Fruit fly (Drosophila melanogaster) whole organism, wandering third instar larva: ENCODE data around the gene mRpS33.
A peak's percentile ranks its signal among the peaks of the same experiment; 100 is the strongest.

Experiments used
- Abd-B ChIP-seq: fragments of >200 bp; optimal IDR thresholded peaks from 2 replicates; lab custom pipeline; 2017; ENCODE audit warnings: missing biosample characterization, missing genetic modification characterization
- CG32264 ChIP-seq: fragments of 200-800 bp; sonication (Bioruptor generic); optimal IDR thresholded peaks from 2 replicates; lab custom pipeline; 2016; ENCODE audit warnings: missing biosample characterization, missing genetic modification characterization
- CG9705 ChIP-seq: fragments of 200-800 bp; sonication (Bioruptor generic); optimal IDR thresholded peaks from 2 replicates; lab custom pipeline; 2018; ENCODE audit warnings: missing biosample characterization, mild to moderate bottlenecking, missing genetic modification characterization
- CrebA ChIP-seq: fragments of 200-800 bp; sonication (Bioruptor generic); optimal IDR thresholded peaks from 2 replicates; lab custom pipeline; 2016; ENCODE audit warnings: missing biosample characterization, mild to moderate bottlenecking, missing genetic modification characterization, borderline replicate concordance
- Dfd ChIP-seq: fragments of >200 bp; optimal IDR thresholded peaks from 2 replicates; lab custom pipeline; 2017; ENCODE audit warnings: missing biosample characterization, missing genetic modification characterization
- GATAd ChIP-seq: sonication (Bioruptor generic); optimal IDR thresholded peaks from 2 replicates; lab custom pipeline; 2016; ENCODE audit warnings: missing biosample characterization, missing genetic modification characterization
- HLH106 ChIP-seq: fragments of 200-800 bp; optimal IDR thresholded peaks from 3 replicates; lab custom pipeline; 2019; ENCODE audit warnings: missing biosample characterization, mild to moderate bottlenecking, missing genetic modification characterization, moderate library complexity
- Hnf4 ChIP-seq: fragments of 200-800 bp; sonication (Bioruptor generic); optimal IDR thresholded peaks from 2 replicates; lab custom pipeline; 2016; ENCODE audit warnings: missing biosample characterization, mild to moderate bottlenecking, missing genetic modification characterization
- Hr78 ChIP-seq: fragments of >200 bp; optimal IDR thresholded peaks from 2 replicates; lab custom pipeline; 2017; ENCODE audit warnings: missing biosample characterization, missing genetic modification characterization
- Hr83 ChIP-seq: fragments of 200-300 bp; sonication (Bioruptor generic); optimal IDR thresholded peaks from 2 replicates; lab custom pipeline; 2016; ENCODE audit warnings: missing biosample characterization, mild to moderate bottlenecking, missing genetic modification characterization, moderate library complexity; ENCODE audit not compliant: poor library complexity, severe bottlenecking
- Jra ChIP-seq: sonication (Bioruptor generic); optimal IDR thresholded peaks from 2 replicates; lab custom pipeline; 2016; ENCODE audit warnings: missing biosample characterization, missing genetic modification characterization
- Mio ChIP-seq: sonication (Bioruptor generic); optimal IDR thresholded peaks from 2 replicates; lab custom pipeline; 2016; ENCODE audit warnings: missing biosample characterization, missing genetic modification characterization
- Myc ChIP-seq: fragments of >200 bp; optimal IDR thresholded peaks from 2 replicates; lab custom pipeline; 2017
- OdsH ChIP-seq: fragments of 200-800 bp; sonication (Bioruptor generic); optimal IDR thresholded peaks from 2 replicates; lab custom pipeline; 2016; ENCODE audit warnings: missing biosample characterization, mild to moderate bottlenecking, missing genetic modification characterization
- Rel ChIP-seq, 2 experiments: fragments of 200-800 bp; sonication (Bioruptor generic) in 1 of 2; optimal IDR thresholded peaks; 2 replicates in 1 of 2; 3 replicates in 1 of 2; lab custom pipeline; 2016 to 2019; ENCODE audit warnings: mild to moderate bottlenecking in 2 of 2, missing biosample characterization in 2 of 2, missing genetic modification characterization in 2 of 2, moderate library complexity in 1 of 2
- br ChIP-seq: fragments of 200-800 bp; sonication (Bioruptor generic); optimal IDR thresholded peaks from 2 replicates; lab custom pipeline; 2016; ENCODE audit warnings: missing biosample characterization, missing genetic modification characterization
- dl ChIP-seq, 2 experiments: fragments of 175-275, 200-275 bp in 1 of 2; fragments of 200-275 bp in 1 of 2; sonication (Bioruptor generic); optimal IDR thresholded peaks; lab custom pipeline; 2018; ENCODE audit warnings: mild to moderate bottlenecking in 2 of 2, missing biosample characterization in 2 of 2, missing genetic modification characterization in 2 of 2, moderate library complexity in 2 of 2; ENCODE audit not compliant: partially characterized antibody in 2 of 2, insufficient read depth in 1 of 2
- dmrt93B ChIP-seq: fragments of 200-800 bp; sonication (Bioruptor generic); optimal IDR thresholded peaks from 2 replicates; lab custom pipeline; 2018; ENCODE audit warnings: missing biosample characterization, mild to moderate bottlenecking, missing genetic modification characterization
- dsf ChIP-seq: sonication (Bioruptor generic); optimal IDR thresholded peaks from 2 replicates; lab custom pipeline; 2016; ENCODE audit warnings: missing biosample characterization, missing genetic modification characterization, borderline replicate concordance
- ey ChIP-seq: fragments of 200-800 bp; sonication (Bioruptor generic); optimal IDR thresholded peaks from 2 replicates; lab custom pipeline; 2016; ENCODE audit warnings: missing biosample characterization, missing genetic modification characterization
- foxo ChIP-seq, 2 experiments: fragments of 200-800 bp; sonication (Bioruptor generic); optimal IDR thresholded peaks; 2 replicates in 1 of 2; 3 replicates in 1 of 2; lab custom pipeline; 2016 to 2017; ENCODE audit warnings: missing biosample characterization in 2 of 2, missing genetic modification characterization in 2 of 2
- h ChIP-seq: fragments of 200-800 bp; sonication (Bioruptor generic); optimal IDR thresholded peaks from 3 replicates; lab custom pipeline; 2016; ENCODE audit warnings: missing biosample characterization, mild to moderate bottlenecking, missing genetic modification characterization
- lola ChIP-seq: fragments of >200 bp; optimal IDR thresholded peaks from 2 replicates; lab custom pipeline; 2017; ENCODE audit warnings: missing biosample characterization, missing genetic modification characterization
- rgr ChIP-seq: fragments of 200-800 bp; sonication (Bioruptor generic); optimal IDR thresholded peaks from 3 replicates; lab custom pipeline; 2016; ENCODE audit warnings: missing biosample characterization, mild to moderate bottlenecking, missing genetic modification characterization
- sage ChIP-seq: fragments of 200-800 bp; sonication (Bioruptor generic); optimal IDR thresholded peaks from 2 replicates; lab custom pipeline; 2016; ENCODE audit warnings: missing biosample characterization, mild to moderate bottlenecking, missing genetic modification characterization
- sv ChIP-seq: fragments of 200-800 bp; sonication (Bioruptor generic); optimal IDR thresholded peaks from 3 replicates; lab custom pipeline; 2016; ENCODE audit warnings: missing biosample characterization, missing genetic modification characterization
- tai ChIP-seq: sonication (Bioruptor generic); optimal IDR thresholded peaks from 2 replicates; lab custom pipeline; 2016; ENCODE audit warnings: missing biosample characterization, missing genetic modification characterization
- usp ChIP-seq: fragments of >200 bp; optimal IDR thresholded peaks from 2 replicates; lab custom pipeline; 2017; ENCODE audit warnings: missing biosample characterization, missing genetic modification characterization
- woc ChIP-seq: sonication (Bioruptor generic); optimal IDR thresholded peaks from 2 replicates; lab custom pipeline; 2016; ENCODE audit warnings: missing biosample characterization, mild to moderate bottlenecking, missing genetic modification characterization

mRpS33 gene

dm6 chr3R:16436374-16437037 lies at the start of gene mRpS33:
Gene mRpS33 (minus strand): TSS chr3R:16436597.
- TF ChIP-seq Hr83 (GFP tag; lab: Kevin White, UChicago), result no peak
- no peak for TF ChIP-seq usp
- TF ChIP-seq, all 38 proteins: peak for 0

dm6 chr3R:16485487-16486233 lies 49.3 kb upstream of the mRpS33 start:
- TF ChIP-seq woc (GFP tag; lab: Kevin White, UChicago) (no peak), dl (GFP tag; optimal IDR thresholded peaks at IDR 0.05; lab: Kevin White, UChicago; ENCODE audit: insufficient read depth in 1 of 2, partially characterized antibody in 2 of 2) (no peak), Mio (GFP tag; lab: Kevin White, UChicago) (no peak), h (GFP tag; lab: Kevin White, UChicago) (no peak), GATAd (no peak), br (no peak), CG9705 (GFP tag; lab: Kevin White, UChicago) (no peak), ey (GFP tag; lab: Kevin White, UChicago) (no peak), CrebA (GFP tag; lab: Kevin White, UChicago) (no peak), rgr (GFP tag; lab: Kevin White, UChicago) (no peak), foxo (GFP tag; optimal IDR thresholded peaks at IDR 0.05; lab: Kevin White, UChicago) (no peak), Hnf4 (no peak)

dm6 chr3R:16483877-16484417 lies 47.5 kb upstream of the mRpS33 start, which contains the start of gene Der-2:
Gene Der-2 (minus strand): TSS chr3R:16484223.
- TF ChIP-seq sv (no peak), Rel (GFP tag; optimal IDR thresholded peaks at IDR 0.05; lab: Kevin White, UChicago) (no peak), Rel (tag; optimal IDR thresholded peaks at IDR 0.05; lab: Kevin White, UChicago) (no peak), h (GFP tag; lab: Kevin White, UChicago) (peak; percentile 12), Mio (GFP tag; lab: Kevin White, UChicago) (no peak), Hr83 (GFP tag; lab: Kevin White, UChicago) (peak; percentile 68)

dm6 chr3R:16482276-16482675 lies 45.9 kb upstream of the mRpS33 start, which contains the start of gene Sdhaf3:
Gene Sdhaf3 (minus strand): TSS chr3R:16482452.
- peak; percentile 0 for TF ChIP-seq CG32264 (GFP tag; lab: Kevin White, UChicago)
- no peak for TF ChIP-seq Jra
- TF ChIP-seq sage (GFP tag; lab: Kevin White, UChicago), result peak; percentile 38
- no peak for TF ChIP-seq foxo (GFP tag; optimal IDR thresholded peaks at IDR 0.05; lab: Kevin White, UChicago)
- no peak for TF ChIP-seq dmrt93B
- TF ChIP-seq dl (GFP tag; optimal IDR thresholded peaks at IDR 0.05; lab: Kevin White, UChicago; ENCODE audit: insufficient read depth in 1 of 2, partially characterized antibody in 2 of 2), result no peak
- no peak for TF ChIP-seq Hr78 (GFP tag; lab: Kevin White, UChicago)
- TF ChIP-seq OdsH, result peak; percentile 3

- TF ChIP-seq usp, result no peak
- TF ChIP-seq Abd-B (GFP tag; lab: Kevin White, UChicago), result no peak
- no peak for TF ChIP-seq Hr78 (GFP tag; lab: Kevin White, UChicago)
- TF ChIP-seq HLH106, result no peak
- TF ChIP-seq Mio (GFP tag; lab: Kevin White, UChicago), result no peak
- no peak for TF ChIP-seq Jra
- TF ChIP-seq sv, result no peak
- TF ChIP-seq dsf (GFP tag; lab: Kevin White, UChicago), result no peak
- TF ChIP-seq Myc, result no peak
- no peak for TF ChIP-seq foxo (GFP tag; optimal IDR thresholded peaks at IDR 0.05; lab: Kevin White, UChicago)
Measured at dm6 chr3R:16480995-16481394, 44.6 kb upstream of the mRpS33 start, which contains the start of gene Dhfr. Gene Dhfr (plus strand): TSS chr3R:16481167.

dm6 chr3R:16477033-16477432 lies 40.6 kb upstream of the mRpS33 start, which contains the start of gene Gyc89Db:
Gene Gyc89Db (plus strand): TSS chr3R:16477110.
- TF ChIP-seq woc (GFP tag; lab: Kevin White, UChicago) (no peak), lola (no peak), Dfd (no peak), sage (GFP tag; lab: Kevin White, UChicago) (no peak), Hr78 (GFP tag; lab: Kevin White, UChicago) (no peak), br (no peak), Myc (no peak), tai (GFP tag; lab: Kevin White, UChicago) (no peak), Jra (no peak), Mio (GFP tag; lab: Kevin White, UChicago) (no peak), foxo (GFP tag; optimal IDR thresholded peaks at IDR 0.05; lab: Kevin White, UChicago) (no peak), dmrt93B (no peak), dl (GFP tag; optimal IDR thresholded peaks at IDR 0.05; lab: Kevin White, UChicago; ENCODE audit: insufficient read depth in 1 of 2, partially characterized antibody in 2 of 2) (no peak), dsf (GFP tag; lab: Kevin White, UChicago) (no peak)
- TF ChIP-seq, all 38 proteins: peak for 0
